Fruit fly (Drosophila melanogaster) whole organism, adult: ENCODE data around the gene wcy.

Experiments used
- CG14711 ChIP-seq: fragments of 200-800 bp; sonication (Bioruptor generic); optimal IDR thresholded peaks from 2 replicates; lab custom pipeline; 2018; ENCODE audit warnings: missing biosample characterization, mild to moderate bottlenecking, missing genetic modification characterization, moderate library complexity
- CG5204 ChIP-seq: fragments of 200-800 bp; sonication (Bioruptor generic); optimal IDR thresholded peaks from 2 replicates; lab custom pipeline; 2016; ENCODE audit warnings: missing biosample characterization, missing genetic modification characterization

The wcy gene

DNA sequence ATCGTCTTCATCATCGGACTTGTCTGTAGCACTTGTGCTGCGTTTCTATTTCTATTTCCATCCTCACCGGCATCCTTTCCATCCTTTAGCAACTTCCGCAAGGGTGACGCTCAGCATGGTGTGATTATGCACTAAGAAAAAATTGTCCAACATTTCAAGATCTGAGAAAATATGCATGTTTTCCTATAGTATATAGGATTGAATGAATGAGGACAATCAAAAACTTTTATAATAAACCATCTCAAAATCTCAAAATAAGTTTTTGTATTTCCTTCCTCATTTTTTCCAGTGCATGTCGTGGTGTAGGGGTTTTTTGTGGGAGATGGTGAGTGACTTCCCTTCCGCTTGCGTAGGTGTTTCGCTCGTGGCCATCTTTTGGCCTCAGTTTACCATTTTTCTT is 56.3 kb downstream of the wcy start:
- TF ChIP-seq CG14711 (tag; lab: Kevin White, UChicago) (no peak), CG5204 (GFP tag; lab: Kevin White, UChicago) (peak; percentile 11)
